Fruit fly (Drosophila melanogaster) whole organism, embryonic: ENCODE results near the gene Efr.

ENCODE experiments used
- ATbp ChIP-seq: fragments of 200-800 bp; sonication (Bioruptor generic); optimal IDR thresholded peaks from 2 replicates; lab custom pipeline; 2017; ENCODE audit warnings: missing biosample characterization, mild to moderate bottlenecking, missing genetic modification characterization, missing genetic modification reagents
- Asciz ChIP-seq: fragments of 200-800 bp; sonication (Bioruptor generic); optimal IDR thresholded peaks from 2 replicates; lab custom pipeline; 2017; ENCODE audit warnings: missing biosample characterization, mild to moderate bottlenecking, missing genetic modification characterization, missing genetic modification reagents
- Atf6 ChIP-seq: fragments of 200-800 bp; sonication (Bioruptor generic); IDR thresholded peaks from 2 replicates; pipeline ENCODE4 v1.3.6; 2022; ENCODE audit warnings: missing biosample characterization, missing genetic modification characterization
- Bgb ChIP-seq: fragments of 200-800 bp; sonication (Bioruptor generic); IDR thresholded peaks from 2 replicates; pipeline ENCODE4 v1.3.6; 2022; ENCODE audit warnings: missing biosample characterization, missing genetic modification characterization; ENCODE audit not compliant: partially characterized antibody
- Bteb2 ChIP-seq: fragments of 200-800 bp; sonication (Bioruptor generic); optimal IDR thresholded peaks from 2 replicates; lab custom pipeline; 2016; ENCODE audit warnings: missing biosample characterization, missing genetic modification characterization
- CG10543 ChIP-seq: fragments of 200-800 bp; sonication (Bioruptor generic); optimal IDR thresholded peaks from 3 replicates; lab custom pipeline; 2017; ENCODE audit warnings: missing biosample characterization, mild to moderate bottlenecking, missing genetic modification characterization, moderate library complexity
- CG10979 ChIP-seq: fragments of 200-800 bp; sonication (Bioruptor generic); optimal IDR thresholded peaks from 2 replicates; lab custom pipeline; 2018; ENCODE audit warnings: missing biosample characterization, mild to moderate bottlenecking, missing genetic modification characterization, moderate library complexity
- CG11093 ChIP-seq: fragments of 200-800 bp; sonication (Bioruptor generic); IDR thresholded peaks from 3 replicates; pipeline ENCODE4 v1.3.6; 2022; ENCODE audit warnings: missing biosample characterization, missing genetic modification characterization
- CG11560 ChIP-seq: fragments of 200-800 bp; sonication (Bioruptor generic); IDR thresholded peaks from 3 replicates; pipeline ENCODE4 v1.3.6; 2022; ENCODE audit warnings: missing biosample characterization, missing genetic modification characterization
- CG14710 ChIP-seq: fragments of 200-800 bp; sonication (Bioruptor generic); optimal IDR thresholded peaks from 3 replicates; lab custom pipeline; 2019; ENCODE audit warnings: missing biosample characterization, mild to moderate bottlenecking, missing genetic modification characterization, moderate library complexity
- CG15269 ChIP-seq: fragments of 200-800 bp; sonication (Bioruptor generic); optimal IDR thresholded peaks from 2 replicates; lab custom pipeline; 2018; ENCODE audit warnings: missing biosample characterization, mild to moderate bottlenecking, missing genetic modification characterization, moderate library complexity
- CG15514 ChIP-seq: fragments of 200-800 bp; sonication (Bioruptor generic); optimal IDR thresholded peaks from 3 replicates; lab custom pipeline; 2017; ENCODE audit warnings: missing biosample characterization, missing genetic modification characterization, mild to moderate bottlenecking, moderate library complexity, missing genetic modification reagents
- CG16779 ChIP-seq: fragments of 200-800 bp; sonication (Bioruptor generic); IDR thresholded peaks from 2 replicates; pipeline ENCODE4 v1.3.6; 2022; ENCODE audit warnings: missing biosample characterization, missing genetic modification characterization
- CG17829 ChIP-seq: fragments of 200-800 bp; optimal IDR thresholded peaks from 2 replicates; lab custom pipeline; 2019; ENCODE audit warnings: missing biosample characterization, mild to moderate bottlenecking, missing genetic modification characterization, moderate library complexity
- CG2678 ChIP-seq: fragments of 200-800 bp; sonication (Bioruptor generic); optimal IDR thresholded peaks from 3 replicates; lab custom pipeline; 2019; ENCODE audit warnings: missing biosample characterization, mild to moderate bottlenecking, missing genetic modification characterization, moderate library complexity
- CG31388 ChIP-seq: fragments of 200-800 bp; sonication (Bioruptor generic); optimal IDR thresholded peaks from 2 replicates; lab custom pipeline; 2016; ENCODE audit warnings: missing biosample characterization, missing genetic modification characterization
- CG34422 ChIP-seq: fragments of 200-800 bp; sonication (Bioruptor generic); IDR thresholded peaks from 3 replicates; pipeline ENCODE4 v1.3.6; 2022; ENCODE audit warnings: missing biosample characterization, missing genetic modification characterization
- CG6791 ChIP-seq: fragments of 200-800 bp; sonication (Bioruptor generic); IDR thresholded peaks from 3 replicates; pipeline ENCODE4 v1.3.6; 2022; ENCODE audit warnings: missing biosample characterization, missing genetic modification characterization; ENCODE audit not compliant: partially characterized antibody
- CG7786 ChIP-seq: fragments of 200-800 bp; sonication (Bioruptor generic); optimal IDR thresholded peaks from 2 replicates; lab custom pipeline; 2016; ENCODE audit warnings: missing biosample characterization, missing genetic modification characterization
- CTCF ChIP-seq: fragments of 200-800 bp; sonication (Bioruptor generic); optimal IDR thresholded peaks from 2 replicates; lab custom pipeline; 2017; ENCODE audit warnings: missing biosample characterization, mild to moderate bottlenecking, missing genetic modification characterization, moderate library complexity
- Ets97D ChIP-seq: fragments of 200-800 bp; sonication (Bioruptor generic); optimal IDR thresholded peaks from 3 replicates; lab custom pipeline; 2016; ENCODE audit warnings: missing biosample characterization, missing genetic modification characterization
- Fer1 ChIP-seq: fragments of 200-800 bp; sonication (Bioruptor generic); optimal IDR thresholded peaks from 2 replicates; lab custom pipeline; 2017; ENCODE audit warnings: missing biosample characterization, mild to moderate bottlenecking, missing genetic modification characterization
- Hsf ChIP-seq: fragments of 200-800 bp; sonication (Bioruptor generic); optimal IDR thresholded peaks from 3 replicates; lab custom pipeline; 2016; ENCODE audit warnings: missing biosample characterization, missing genetic modification characterization
- MBD-R2 ChIP-seq: fragments of 200-800 bp; sonication (Bioruptor generic); IDR thresholded peaks from 2 replicates; pipeline ENCODE4 v1.3.6; 2022; ENCODE audit warnings: missing biosample characterization, missing genetic modification characterization
- NC2α ChIP-seq: fragments of 200-800 bp; sonication (Bioruptor generic); optimal IDR thresholded peaks from 2 replicates; lab custom pipeline; 2016; ENCODE audit warnings: missing biosample characterization, missing genetic modification characterization
- NFAT ChIP-seq: fragments of 200-800 bp; sonication (Bioruptor generic); IDR thresholded peaks from 2 replicates; pipeline ENCODE4 v1.3.6; 2022; ENCODE audit warnings: missing biosample characterization, missing genetic modification characterization
- Neu2 ChIP-seq: fragments of 200-800 bp; sonication (Bioruptor generic); optimal IDR thresholded peaks from 3 replicates; lab custom pipeline; 2016; ENCODE audit warnings: missing biosample characterization, missing genetic modification characterization, borderline replicate concordance
- Oaz ChIP-seq: fragments of 200-800 bp; sonication (Bioruptor generic); IDR thresholded peaks from 2 replicates; pipeline ENCODE4 v1.3.6; 2022; ENCODE audit warnings: missing biosample characterization, missing genetic modification characterization
- Pdp1 ChIP-seq, 2 experiments: fragments of 200-800 bp; sonication (Bioruptor generic); optimal IDR thresholded peaks; 3 replicates each; lab custom pipeline; 2016; ENCODE audit warnings: missing biosample characterization in 2 of 2, missing genetic modification characterization in 2 of 2, mild to moderate bottlenecking in 1 of 2, moderate library complexity in 1 of 2
- Sin3A ChIP-seq: fragments of >200 bp; optimal IDR thresholded peaks from 2 replicates; lab custom pipeline; 2018
- Usf ChIP-seq: fragments of 200-800 bp; sonication (Bioruptor generic); optimal IDR thresholded peaks from 2 replicates; lab custom pipeline; 2017; ENCODE audit warnings: missing genotype, missing biosample characterization, missing genetic modification characterization
- al ChIP-seq: fragments of 200-800 bp; sonication (Bioruptor generic); IDR thresholded peaks from 2 replicates; pipeline ENCODE4 v1.3.6; 2022; ENCODE audit warnings: missing biosample characterization, missing genetic modification characterization
- bsh ChIP-seq, 2 experiments: fragments of 200-800 bp; sonication (Bioruptor generic); optimal IDR thresholded peaks; 2 replicates each; lab custom pipeline; 2017 to 2018; ENCODE audit warnings: mild to moderate bottlenecking in 2 of 2, missing biosample characterization in 2 of 2, missing genetic modification characterization in 2 of 2, moderate library complexity in 1 of 2
- caup ChIP-seq: fragments of 200-800 bp; sonication (Bioruptor generic); optimal IDR thresholded peaks from 3 replicates; lab custom pipeline; 2017; ENCODE audit warnings: missing biosample characterization, mild to moderate bottlenecking, missing genetic modification characterization, moderate library complexity; ENCODE audit not compliant: severe bottlenecking
- crol ChIP-seq: fragments of 200-800 bp; sonication (Bioruptor generic); IDR thresholded peaks from 2 replicates; pipeline ENCODE4 v1.3.6; 2022; ENCODE audit warnings: missing biosample characterization, missing genetic modification characterization
- crp ChIP-seq, 2 experiments: fragments of 200-800 bp; sonication (Bioruptor generic); optimal IDR thresholded peaks; 2 replicates in 1 of 2; 3 replicates in 1 of 2; lab custom pipeline; 2017; ENCODE audit warnings: missing biosample characterization in 2 of 2, missing genetic modification characterization in 2 of 2, mild to moderate bottlenecking in 1 of 2, moderate library complexity in 1 of 2
- dimm ChIP-seq: fragments of 200-800 bp; sonication (Bioruptor generic); IDR thresholded peaks from 2 replicates; pipeline ENCODE4 v1.3.6; 2022; ENCODE audit warnings: missing biosample characterization, missing genetic modification characterization
- ewg ChIP-seq: fragments of 200-800 bp; sonication (Bioruptor generic); optimal IDR thresholded peaks from 3 replicates; lab custom pipeline; 2017; ENCODE audit warnings: mild to moderate bottlenecking, missing biosample characterization, missing genetic modification reagents, missing genetic modification characterization
- exex ChIP-seq: fragments of 200-800 bp; sonication (Bioruptor generic); optimal IDR thresholded peaks from 4 replicates; lab custom pipeline; 2018; ENCODE audit warnings: missing biosample characterization, mild to moderate bottlenecking, missing genetic modification characterization, moderate library complexity
- fd102C ChIP-seq: fragments of 200-800 bp; sonication (Bioruptor generic); optimal IDR thresholded peaks from 2 replicates; lab custom pipeline; 2018; ENCODE audit warnings: missing biosample characterization, mild to moderate bottlenecking, missing genetic modification characterization, moderate library complexity
- gcm ChIP-seq: fragments of 200-800 bp; sonication (Bioruptor generic); optimal IDR thresholded peaks from 2 replicates; lab custom pipeline; 2019; ENCODE audit warnings: missing biosample characterization, mild to moderate bottlenecking, missing genetic modification characterization, moderate library complexity
- grau ChIP-seq: fragments of 200-800 bp; optimal IDR thresholded peaks from 3 replicates; lab custom pipeline; 2019; ENCODE audit warnings: missing biosample characterization, mild to moderate bottlenecking, missing genetic modification characterization, moderate library complexity
- kay ChIP-seq: fragments of 200-800 bp; sonication (Bioruptor generic); optimal IDR thresholded peaks from 2 replicates; lab custom pipeline; 2016; ENCODE audit warnings: missing biosample characterization, missing genetic modification characterization
- mirr ChIP-seq: fragments of 200-800 bp; sonication (Bioruptor generic); optimal IDR thresholded peaks from 3 replicates; lab custom pipeline; 2018; ENCODE audit warnings: missing biosample characterization, mild to moderate bottlenecking, missing genetic modification characterization
- ro ChIP-seq: fragments of 200-800 bp; sonication (Bioruptor generic); IDR thresholded peaks from 2 replicates; pipeline ENCODE4 v1.3.6; 2022; ENCODE audit warnings: missing biosample characterization, missing genetic modification characterization
- sens ChIP-seq: fragments of 200-800 bp; sonication (Bioruptor generic); peaks from one replicate; lab custom pipeline; 2016; ENCODE audit warnings: missing biosample characterization, missing genetic modification characterization
- sug ChIP-seq: fragments of 200-800 bp; optimal IDR thresholded peaks from 2 replicates; lab custom pipeline; 2019; ENCODE audit warnings: missing biosample characterization, mild to moderate bottlenecking, missing genetic modification characterization, moderate library complexity
- toy ChIP-seq: fragments of 200-800 bp; sonication (Bioruptor generic); IDR thresholded peaks from 2 replicates; pipeline ENCODE4 v1.3.6; 2022; ENCODE audit warnings: missing biosample characterization, missing genetic modification characterization
- unc-4 ChIP-seq: fragments of 200-800 bp; sonication (Bioruptor generic); IDR thresholded peaks from 2 replicates; pipeline ENCODE4 v1.3.6; 2022; ENCODE audit warnings: missing biosample characterization, missing genetic modification characterization; ENCODE audit not compliant: partially characterized antibody
- zen2 ChIP-seq: fragments of 200-800 bp; sonication (Bioruptor generic); IDR thresholded peaks from 3 replicates; pipeline ENCODE4 v1.3.6; 2022; ENCODE audit warnings: missing biosample characterization, missing genetic modification characterization; ENCODE audit not compliant: partially characterized antibody

The Efr gene

DNA sequence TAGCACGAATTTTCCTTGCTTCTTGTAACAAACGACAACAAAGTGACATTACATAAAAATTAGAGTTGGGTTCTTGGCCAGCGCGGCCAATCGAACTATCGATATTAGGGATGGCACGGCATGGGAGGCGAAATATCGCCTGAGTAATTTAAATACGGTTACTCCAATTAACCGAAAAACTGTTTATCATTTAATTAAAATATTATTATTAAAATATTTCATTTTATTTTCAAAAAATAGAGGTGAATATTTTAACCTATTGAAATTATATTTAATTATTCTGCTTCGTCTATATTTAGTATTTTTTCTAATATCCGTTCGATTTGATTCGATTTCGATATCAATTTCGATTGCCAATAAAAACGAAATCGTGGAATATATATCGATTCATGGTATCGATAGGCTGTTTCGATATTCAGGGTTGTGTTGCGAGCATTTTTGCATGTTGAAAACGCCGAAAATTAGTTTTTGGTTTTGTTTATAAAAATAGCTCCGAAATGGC lies 35.7 kb downstream of the Efr start, which contains the start of the genes Rbcn-3A and Spx (continued):
- TF ChIP-seq MBD-R2 (GFP tag; lab: Robert Waterston, UW) (peak; percentile 49), gcm (GFP tag; lab: Kevin White, UChicago) (peak; percentile 21), Usf (GFP tag; lab: Kevin White, UChicago) (no peak), crol (GFP tag; lab: Robert Waterston, UW) (no peak), NC2α (no peak), CG2678 (peak; percentile 34), ATbp (GFP tag; lab: Kevin White, UChicago) (no peak), CG11560 (tag; lab: Robert Waterston, UW) (no peak), CG10543 (GFP tag; lab: Kevin White, UChicago) (peak; percentile 16), CG11093 (GFP tag; lab: Robert Waterston, UW) (no peak), al (GFP tag; lab: Robert Waterston, UW) (peak; percentile 23; the same call in 1 of the 2 replicates), Neu2 (GFP tag; lab: Kevin White, UChicago) (no peak), Oaz (GFP tag; lab: Robert Waterston, UW) (no peak), ewg (GFP tag; lab: Kevin White, UChicago) (no peak), bsh (GFP tag; optimal IDR thresholded peaks at IDR 0.05; lab: Kevin White, UChicago) (no peak), crp (GFP tag; optimal IDR thresholded peaks at IDR 0.05; lab: Kevin White, UChicago) (no peak), caup (GFP tag; lab: Kevin White, UChicago) (no peak), fd102C (GFP tag; lab: Kevin White, UChicago) (no peak), CG7786 (no peak), CG10979 (tag; lab: Kevin White, UChicago) (peak; percentile 2), kay (GFP tag; lab: Kevin White, UChicago) (no peak), CTCF (GFP tag; lab: Kevin White, UChicago) (no peak), Sin3A (no peak), NFAT (no peak), zen2 (GFP tag; lab: Robert Waterston, UW) (peak; percentile 64; the same call in 1 of the 3 replicates)

DNA sequence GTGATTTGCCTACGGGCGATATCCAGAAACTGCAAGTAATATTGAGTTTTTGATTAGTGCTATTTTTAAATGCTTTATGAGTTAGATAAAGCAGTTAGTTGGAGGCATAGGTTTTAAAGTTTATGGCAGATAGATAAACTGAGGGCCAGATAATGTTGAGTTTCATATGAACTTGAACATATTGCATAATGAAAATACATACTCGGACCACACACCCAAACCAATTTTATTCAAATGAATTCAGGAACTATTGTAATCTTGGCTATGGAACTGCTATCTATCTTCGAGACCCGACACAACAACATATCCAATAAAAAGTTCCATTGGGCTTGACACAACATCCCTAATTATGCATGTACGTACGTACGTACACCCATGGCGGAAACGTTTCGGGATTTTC lies 39.9 kb downstream of the Efr start:
- TF ChIP-seq CG17829 (tag; lab: Kevin White, UChicago) (no peak), dimm (no peak), ro (GFP tag; lab: Robert Waterston, UW) (no peak), Pdp1 (GFP tag; optimal IDR thresholded peaks at IDR 0.05; lab: Kevin White, UChicago) (peak in 1 of 2 experiments; percentile 73), exex (tag; lab: Kevin White, UChicago) (peak; percentile 37), toy (GFP tag; lab: Robert Waterston, UW) (no peak), mirr (GFP tag; lab: Kevin White, UChicago) (peak; percentile 66), CG6791 (no peak), sug (peak; percentile 3), grau (tag; lab: Kevin White, UChicago) (no peak), CG31388 (GFP tag; lab: Kevin White, UChicago) (no peak)

- TF ChIP-seq Fer1 (GFP tag; lab: Kevin White, UChicago) (peak; percentile 3), Bgb (peak; percentile 86), Ets97D (peak; percentile 31), CG15514 (peak; percentile 93), CG14710 (tag; lab: Kevin White, UChicago) (peak; percentile 30), CG16779 (GFP tag; lab: Robert Waterston, UW) (no peak), CG15269 (tag; lab: Kevin White, UChicago) (no peak), Atf6 (GFP tag; lab: Robert Waterston, UW) (no peak), al (GFP tag; lab: Robert Waterston, UW) (no peak), Hsf (no peak), CG34422 (GFP tag; lab: Robert Waterston, UW) (0 out of 3 replicates have a peak, but pooled peaks have one; percentile 11), sens (GFP tag; lab: Kevin White, UChicago) (peak; percentile 16), unc-4 (GFP tag; lab: Robert Waterston, UW) (peak; percentile 84), Asciz (no peak), Bteb2 (GFP tag; lab: Kevin White, UChicago) (no peak)
These were observed 41.1 kb downstream of the Efr start, which contains the start of gene Josd for dm6 chrX:6260900-6261299. Gene Josd, plus strand, starts transcription at chrX:6261169.
